Fruit fly (Drosophila melanogaster) whole organism: ENCODE measurements around the gene Spg7.

Experiments
- CG8478 ChIP-seq: fragments of >200 bp; optimal IDR thresholded peaks from 2 replicates; lab custom pipeline; 2018; ENCODE audit warnings: inconsistent platforms
- pan ChIP-seq: fragments of >200 bp; optimal IDR thresholded peaks from 2 replicates; lab custom pipeline; 2017
- psq ChIP-seq: fragments of >200 bp; optimal IDR thresholded peaks from 2 replicates; lab custom pipeline; 2017
- usp ChIP-seq: fragments of >200 bp; optimal IDR thresholded peaks from 2 replicates; lab custom pipeline; 2017; ENCODE audit warnings: missing biosample characterization, missing genetic modification characterization, mixed read lengths

DNA sequence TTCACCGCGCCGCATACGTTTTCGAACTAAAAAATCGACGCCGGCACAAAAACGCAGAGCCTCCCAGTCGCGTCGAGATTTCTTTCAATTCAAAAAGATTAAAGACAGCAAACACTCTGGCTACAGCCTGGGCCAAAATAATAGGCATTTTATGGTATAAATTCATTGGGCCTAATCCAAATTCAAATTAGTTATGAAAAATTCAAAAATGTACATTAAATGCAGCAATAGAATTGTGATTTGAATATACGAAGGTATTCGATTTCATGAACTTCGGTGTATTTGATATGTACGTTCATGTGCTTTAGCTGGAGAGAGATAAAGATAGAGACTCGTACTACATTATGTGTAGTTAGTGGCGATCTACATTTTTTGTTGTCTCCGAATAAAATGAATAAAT lies 46.0 kb upstream of the Spg7 start, which contains the start of gene Syx4:
- TF ChIP-seq pan (no peak), CG8478 (lab: Kevin White, UChicago) (no peak), psq (lab: Kevin White, UChicago) (no peak), usp (GFP tag; lab: Kevin White, UChicago) (no peak)
